Worm (Caenorhabditis elegans) whole organism, L4 larva: ENCODE measurements around the gene C50E3.13.
A peak's percentile ranks its signal among the peaks of the same experiment; 100 is the strongest.

Source experiments
- F49E8.2 ChIP-seq: sonication (generic microtip); optimal IDR thresholded peaks from 2 replicates; lab custom pipeline; 2016; ENCODE audit warnings: missing compliant biosample characterization, mild to moderate bottlenecking, missing genetic modification characterization, borderline replicate concordance
- T20F7.1 ChIP-seq: fragments of 200-800 bp; sonication (Bioruptor generic); optimal IDR thresholded peaks from 2 replicates; lab custom pipeline; 2018; ENCODE audit warnings: mild to moderate bottlenecking, missing genetic modification characterization, missing compliant biosample characterization
- T26A8.4 ChIP-seq: fragments of 200-800 bp; sonication (Bioruptor generic); IDR thresholded peaks from 2 replicates; pipeline ENCODE4 v1.3.6; 2022; ENCODE audit warnings: missing genetic modification characterization, missing compliant biosample characterization
- Y75B8A.6 ChIP-seq: fragments of 200-800 bp; sonication (Bioruptor generic); IDR thresholded peaks from 2 replicates; pipeline ENCODE4 v1.3.6; 2022; ENCODE audit warnings: missing genetic modification reagents, missing genetic modification characterization, missing compliant biosample characterization
- ZK546.5 ChIP-seq, 2 experiments: sonication (generic microtip); optimal IDR thresholded peaks; 2 replicates each; lab custom pipeline; 2017; ENCODE audit warnings: missing biosample characterization in 2 of 2, missing genetic modification characterization in 2 of 2
- attf-4 ChIP-seq: sonication (generic microtip); optimal IDR thresholded peaks from 3 replicates; lab custom pipeline; 2017; ENCODE audit warnings: missing biosample characterization, missing genetic modification characterization
- ceh-32 ChIP-seq: sonication (generic microtip); optimal IDR thresholded peaks from 2 replicates; lab custom pipeline; 2016; ENCODE audit warnings: mild to moderate bottlenecking, missing genetic modification characterization, missing compliant biosample characterization; ENCODE audit not compliant: poor library complexity
- ceh-44 ChIP-seq: fragments of 200-800 bp; sonication (Bioruptor generic); IDR thresholded peaks from 2 replicates; pipeline ENCODE4 v1.3.6; 2022; ENCODE audit warnings: missing genetic modification reagents, missing genetic modification characterization, missing compliant biosample characterization
- ceh-82 ChIP-seq: sonication (generic microtip); optimal IDR thresholded peaks from 2 replicates; lab custom pipeline; 2017; ENCODE audit warnings: missing biosample characterization, missing genetic modification characterization
- daf-16 ChIP-seq, 3 experiments: sonication (generic microtip); optimal IDR thresholded peaks; 2 replicates each; lab custom pipeline; 2016 to 2017; ENCODE audit warnings: missing genetic modification characterization in 3 of 3, missing genetic modification reagents in 3 of 3, mild to moderate bottlenecking in 2 of 3, missing compliant biosample characterization in 2 of 3, missing biosample characterization in 1 of 3, moderate library complexity in 1 of 3
- dmd-8 ChIP-seq: fragments of 200-800 bp; sonication (Bioruptor generic); IDR thresholded peaks from 2 replicates; pipeline ENCODE4 v1.3.6; 2022; ENCODE audit warnings: missing genetic modification characterization, missing compliant biosample characterization
- dmd-9 ChIP-seq: fragments of 200-800 bp; sonication (Bioruptor generic); IDR thresholded peaks from 2 replicates; pipeline ENCODE4 v1.3.6; 2022; ENCODE audit warnings: missing genetic modification reagents, missing genetic modification characterization, missing compliant biosample characterization
- dpl-1 ChIP-seq: fragments of 150-350 bp; optimal IDR thresholded peaks from 2 replicates; lab custom pipeline; 2014; ENCODE audit warnings: missing biosample characterization, missing genetic modification reagents, missing genetic modification characterization
- egl-43 ChIP-seq: fragments of 200-800 bp; sonication (Bioruptor generic); IDR thresholded peaks from 2 replicates; pipeline ENCODE4 v1.3.6; 2022; ENCODE audit warnings: missing genetic modification reagents, missing genetic modification characterization, missing compliant biosample characterization
- hif-1 ChIP-seq, 2 experiments: sonication (generic microtip); optimal IDR thresholded peaks; 2 replicates each; lab custom pipeline; 2016 to 2017; ENCODE audit warnings: missing compliant biosample characterization in 2 of 2, missing genetic modification characterization in 2 of 2, missing genetic modification reagents in 2 of 2, missing genotype in 2 of 2, mild to moderate bottlenecking in 1 of 2
- hlh-11 ChIP-seq: fragments of 200-800 bp; sonication (Bioruptor generic); optimal IDR thresholded peaks from 2 replicates; lab custom pipeline; 2018; ENCODE audit warnings: mild to moderate bottlenecking, missing genetic modification characterization, missing compliant biosample characterization
- lin-38 ChIP-seq: fragments of 200-800 bp; sonication (Bioruptor generic); IDR thresholded peaks from 2 replicates; pipeline ENCODE4 v1.3.6; 2022; ENCODE audit warnings: missing genetic modification reagents, missing genetic modification characterization, missing compliant biosample characterization
- lir-3 ChIP-seq: sonication (generic microtip); optimal IDR thresholded peaks from 2 replicates; lab custom pipeline; 2016; ENCODE audit warnings: mild to moderate bottlenecking, missing genetic modification characterization, missing compliant biosample characterization
- mes-2 ChIP-seq: sonication (generic microtip); optimal IDR thresholded peaks from 2 replicates; lab custom pipeline; 2016; ENCODE audit warnings: missing genotype, mild to moderate bottlenecking, missing genetic modification characterization, missing compliant biosample characterization; ENCODE audit not compliant: poor library complexity, severe bottlenecking
- mxl-3 ChIP-seq: fragments of 200-800 bp; sonication (Bioruptor generic); optimal IDR thresholded peaks from 2 replicates; lab custom pipeline; 2018; ENCODE audit warnings: mild to moderate bottlenecking, missing genetic modification characterization, missing compliant biosample characterization
- nhr-111 ChIP-seq: fragments of 200-800 bp; sonication (Bioruptor generic); optimal IDR thresholded peaks from 2 replicates; lab custom pipeline; 2018; ENCODE audit warnings: mild to moderate bottlenecking, missing genetic modification characterization, missing compliant biosample characterization
- nhr-28 ChIP-seq: fragments of 150-350 bp; optimal IDR thresholded peaks from 2 replicates; lab custom pipeline; 2014; ENCODE audit warnings: missing biosample characterization, missing genetic modification characterization
- rbr-2 ChIP-seq: sonication (generic microtip); optimal IDR thresholded peaks from 2 replicates; lab custom pipeline; 2016; ENCODE audit warnings: missing genotype, missing genetic modification characterization, missing compliant biosample characterization
- skn-1 ChIP-seq: fragments of 150-350 bp; optimal IDR thresholded peaks from 2 replicates; lab custom pipeline; 2014; ENCODE audit warnings: missing biosample characterization, missing genetic modification characterization
- tag-97 ChIP-seq: fragments of 200-800 bp; sonication (Bioruptor generic); IDR thresholded peaks from 2 replicates; pipeline ENCODE4 v1.3.6; 2022; ENCODE audit warnings: missing genetic modification characterization, missing compliant biosample characterization
- unc-130 ChIP-seq: sonication (generic microtip); optimal IDR thresholded peaks from 2 replicates; lab custom pipeline; 2016; ENCODE audit warnings: missing genetic modification reagents, missing genetic modification characterization, missing compliant biosample characterization
- vab-7 ChIP-seq: fragments of 200-800 bp; sonication (Bioruptor generic); IDR thresholded peaks from 2 replicates; pipeline ENCODE4 v1.3.6; 2022; ENCODE audit warnings: missing genetic modification reagents, missing genetic modification characterization, missing compliant biosample characterization
- zfp-2 ChIP-seq: sonication (generic microtip); optimal IDR thresholded peaks from 2 replicates; lab custom pipeline; 2016; ENCODE audit warnings: mild to moderate bottlenecking, missing genetic modification characterization, missing compliant biosample characterization
- zfp-3 ChIP-seq: fragments of 200-800 bp; sonication (Bioruptor generic); conservative IDR thresholded peaks from 2 replicates; pipeline ENCODE4 v1.3.6; 2022; ENCODE audit warnings: missing genetic modification reagents, missing genetic modification characterization, missing compliant biosample characterization
- zip-11 ChIP-seq: fragments of 200-800 bp; sonication (Bioruptor generic); IDR thresholded peaks from 2 replicates; pipeline ENCODE4 v1.3.6; 2022; ENCODE audit warnings: missing genetic modification characterization, missing compliant biosample characterization
- zip-2 ChIP-seq: fragments of 150-350 bp; optimal IDR thresholded peaks from 2 replicates; lab custom pipeline; 2014; ENCODE audit warnings: missing biosample characterization, missing genetic modification characterization

Gene C50E3.13

ce11 chrV:7609698-7610420 lies 14.2 kb downstream of the C50E3.13 start, which contains the start of the genes folt-3 and clec-214:
TSS of gene folt-3 (minus strand) at chrV:7609748.
TSS of gene clec-214 (plus strand) at chrV:7610370.
- no peak for TF ChIP-seq dmd-8 (GFP tag; lab: Robert Waterston, UW)
- peak; percentile 80 for TF ChIP-seq nhr-28 (tag; lab: Kevin White, UChicago)
- TF ChIP-seq hif-1 (tag; optimal IDR thresholded peaks at IDR 0.05; lab: Kevin White, UChicago) = no peak
- no peak for TF ChIP-seq zip-11 (GFP tag; lab: Robert Waterston, UW)
- no peak for TF ChIP-seq ceh-44
- TF ChIP-seq, all 104 proteins: peak for 1

DNA sequence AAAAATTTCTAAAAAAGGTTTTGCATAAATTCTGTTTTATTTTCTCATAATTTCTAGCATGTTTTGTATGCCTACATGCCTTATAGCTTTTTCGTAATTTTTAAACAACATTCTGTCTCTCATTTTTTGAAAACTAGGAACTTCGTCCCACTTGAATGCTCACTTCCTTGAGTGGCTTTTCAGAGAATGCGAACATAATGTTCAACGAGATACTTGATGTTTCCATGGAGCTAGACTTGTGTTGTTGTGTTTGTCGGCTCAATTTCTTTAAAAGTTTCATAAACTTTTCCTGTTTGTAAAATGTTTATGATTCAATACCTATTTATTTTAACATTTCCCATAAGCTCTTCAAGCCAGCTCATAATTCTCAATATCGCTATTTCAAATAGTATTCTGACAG lies 19.2 kb downstream of the C50E3.13 start, which contains the start of gene clec-213:
TSS of gene clec-213 (plus strand) at position 301 of the 400 bp plus-strand sequence.
- TF ChIP-seq hlh-11 (tag; lab: Kevin White, UChicago) = no peak
- no peak for TF ChIP-seq attf-4 (tag; lab: Kevin White, UChicago)
- TF ChIP-seq daf-16 (GFP tag; optimal IDR thresholded peaks at IDR 0.05; lab: Kevin White, UChicago) = no peak
- TF ChIP-seq daf-16 (tag; optimal IDR thresholded peaks at IDR 0.05; lab: Kevin White, UChicago) = no peak
- TF ChIP-seq zip-2 (tag; lab: Kevin White, UChicago) = no peak
- no peak for TF ChIP-seq egl-43 (GFP tag; lab: Robert Waterston, UW)
- no peak for TF ChIP-seq F49E8.2 (tag; lab: Kevin White, UChicago)
- TF ChIP-seq T26A8.4 (GFP tag; lab: Robert Waterston, UW) = no peak
- no peak for TF ChIP-seq nhr-111

- TF ChIP-seq T20F7.1 (GFP tag; lab: Kevin White, UChicago) (no peak), unc-130 (GFP tag; lab: Kevin White, UChicago) (no peak), mes-2 (no peak), Y75B8A.6 (GFP tag; lab: Robert Waterston, UW) (no peak), lin-38 (GFP tag; lab: Robert Waterston, UW) (no peak), mxl-3 (GFP tag; lab: Kevin White, UChicago) (no peak), lir-3 (tag; lab: Kevin White, UChicago) (no peak), tag-97 (GFP tag; lab: Robert Waterston, UW) (no peak), ceh-82 (no peak), rbr-2 (tag; lab: Kevin White, UChicago) (no peak), zip-2 (tag; lab: Kevin White, UChicago) (no peak), ZK546.5 (tag; optimal IDR thresholded peaks at IDR 0.05; lab: Kevin White, UChicago) (no peak)
These were observed 20.6 kb downstream of the C50E3.13 start, which contains the start of gene C50E3.11 for ce11 chrV:7603404-7603803. TSS of gene C50E3.11 (minus strand) at chrV:7603486.

ce11 chrV:7601443-7601842 lies 22.6 kb downstream of the C50E3.13 start, which contains the start of gene scl-26:
TSS of gene scl-26 (minus strand) at chrV:7601543.
- TF ChIP-seq dpl-1 (GFP tag; lab: Kevin White, UChicago) (no peak), egl-43 (GFP tag; lab: Robert Waterston, UW) (no peak), vab-7 (GFP tag; lab: Robert Waterston, UW) (no peak), zfp-2 (tag; lab: Kevin White, UChicago) (no peak), zfp-3 (GFP tag; lab: Robert Waterston, UW) (no peak), dmd-9 (no peak), zip-2 (tag; lab: Kevin White, UChicago) (no peak), skn-1 (no peak), ceh-32 (no peak), daf-16 (GFP tag; optimal IDR thresholded peaks at IDR 0.05; lab: Kevin White, UChicago) (no peak), daf-16 (tag; optimal IDR thresholded peaks at IDR 0.05; lab: Kevin White, UChicago) (no peak), mxl-3 (GFP tag; lab: Kevin White, UChicago) (no peak)
- TF ChIP-seq, all 104 proteins: peak for 0
